Fruit fly (Drosophila melanogaster) whole organism, prepupa: ENCODE results near the gene LanA.

ENCODE experiments used
- Blimp-1 ChIP-seq: fragments of 200-800 bp; sonication (Bioruptor generic); optimal IDR thresholded peaks from 3 replicates; lab custom pipeline; 2017; ENCODE audit warnings: missing biosample characterization, missing genetic modification characterization, mild to moderate bottlenecking, moderate library complexity, missing genetic modification reagents
- CG10631 ChIP-seq: fragments of 200-800 bp; sonication (Bioruptor generic); optimal IDR thresholded peaks from 2 replicates; lab custom pipeline; 2016; ENCODE audit warnings: missing biosample characterization, missing genetic modification characterization
- CG10669 ChIP-seq: fragments of 200-800 bp; sonication (Bioruptor generic); optimal IDR thresholded peaks from 3 replicates; lab custom pipeline; 2018; ENCODE audit warnings: missing biosample characterization, mild to moderate bottlenecking, missing genetic modification characterization, moderate library complexity
- CG11294 ChIP-seq: fragments of 200-800 bp; sonication (Bioruptor generic); IDR thresholded peaks from 2 replicates; pipeline ENCODE4 v1.3.6; 2022; ENCODE audit warnings: missing biosample characterization, missing genetic modification characterization
- CG11762 ChIP-seq: fragments of 200-800 bp; sonication (Bioruptor generic); optimal IDR thresholded peaks from 3 replicates; lab custom pipeline; 2016; ENCODE audit warnings: missing biosample characterization, missing genetic modification characterization; ENCODE audit not compliant: insufficient read depth
- CG11902 ChIP-seq: fragments of 200-800 bp; sonication (Bioruptor generic); optimal IDR thresholded peaks from 3 replicates; lab custom pipeline; 2016; ENCODE audit warnings: missing biosample characterization, missing genetic modification characterization
- CG1621 ChIP-seq: fragments of 200-800 bp; sonication (Bioruptor generic); optimal IDR thresholded peaks from 3 replicates; lab custom pipeline; 2018; ENCODE audit warnings: missing biosample characterization, mild to moderate bottlenecking, missing genetic modification characterization
- CG16779 ChIP-seq: fragments of 200-800 bp; sonication (Bioruptor generic); optimal IDR thresholded peaks from 3 replicates; lab custom pipeline; 2017; ENCODE audit warnings: missing biosample characterization, mild to moderate bottlenecking, missing genetic modification characterization
- CG3032 ChIP-seq: fragments of 200-800 bp; optimal IDR thresholded peaks from 2 replicates; lab custom pipeline; 2019; ENCODE audit warnings: missing biosample characterization, mild to moderate bottlenecking, missing genetic modification characterization, moderate library complexity
- CG32006 ChIP-seq: fragments of 200-800 bp; sonication (Bioruptor generic); optimal IDR thresholded peaks from 3 replicates; lab custom pipeline; 2017; ENCODE audit warnings: missing biosample characterization, mild to moderate bottlenecking, missing genetic modification characterization
- CG34406 ChIP-seq: fragments of 200-800 bp; sonication (Bioruptor generic); optimal IDR thresholded peaks from 3 replicates; lab custom pipeline; 2016; ENCODE audit warnings: missing biosample characterization, missing genetic modification characterization
- CG6163 ChIP-seq: fragments of 200-800 bp; sonication (Bioruptor generic); IDR thresholded peaks from 3 replicates; pipeline ENCODE4 v1.3.6; 2022; ENCODE audit warnings: missing biosample characterization, missing genetic modification characterization
- CG6276 ChIP-seq: fragments of 200-800 bp; sonication (Bioruptor generic); optimal IDR thresholded peaks from 2 replicates; lab custom pipeline; 2017; ENCODE audit warnings: missing biosample characterization, mild to moderate bottlenecking, missing genetic modification characterization
- CG6808 ChIP-seq: fragments of 200-800 bp; sonication (Bioruptor generic); optimal IDR thresholded peaks from 3 replicates; lab custom pipeline; 2017; ENCODE audit warnings: missing biosample characterization, missing genetic modification characterization, mild to moderate bottlenecking, moderate library complexity, missing genetic modification reagents
- CG7368 ChIP-seq: fragments of 200-800 bp; sonication (Bioruptor generic); optimal IDR thresholded peaks from 3 replicates; lab custom pipeline; 2016; ENCODE audit warnings: missing biosample characterization, missing genetic modification characterization
- Eip75B ChIP-seq: fragments of 200-800 bp; sonication (Bioruptor generic); optimal IDR thresholded peaks from 3 replicates; lab custom pipeline; 2016; ENCODE audit warnings: missing biosample characterization, missing genetic modification characterization
- Eip93F ChIP-seq: fragments of 200-800 bp; sonication (Bioruptor generic); optimal IDR thresholded peaks from 2 replicates; lab custom pipeline; 2016; ENCODE audit warnings: missing biosample characterization, mild to moderate bottlenecking, missing genetic modification characterization
- Ets21C ChIP-seq: fragments of 200-800 bp; sonication (Bioruptor generic); optimal IDR thresholded peaks from 3 replicates; lab custom pipeline; 2016; ENCODE audit warnings: missing biosample characterization, missing genetic modification characterization
- Ets96B ChIP-seq: fragments of 200-800 bp; optimal IDR thresholded peaks from 2 replicates; lab custom pipeline; 2019; ENCODE audit warnings: missing biosample characterization, mild to moderate bottlenecking, missing genetic modification characterization, moderate library complexity
- Hr38 ChIP-seq: sonication (Bioruptor generic); optimal IDR thresholded peaks from 2 replicates; lab custom pipeline; 2016; ENCODE audit warnings: missing biosample characterization, missing genetic modification characterization
- Hr39 ChIP-seq: fragments of 200-800 bp; sonication (Bioruptor generic); optimal IDR thresholded peaks from 2 replicates; lab custom pipeline; 2016; ENCODE audit warnings: missing biosample characterization, missing genetic modification characterization
- Hr4 ChIP-seq: fragments of 200-800 bp; sonication (Bioruptor generic); optimal IDR thresholded peaks from 3 replicates; lab custom pipeline; 2016; ENCODE audit warnings: missing biosample characterization, missing genetic modification characterization
- Lpt ChIP-seq: fragments of 200-800 bp; sonication (Bioruptor generic); optimal IDR thresholded peaks from 3 replicates; lab custom pipeline; 2016; ENCODE audit warnings: missing biosample characterization, missing genetic modification characterization
- OdsH ChIP-seq: fragments of 200-800 bp; sonication (Bioruptor generic); optimal IDR thresholded peaks from 3 replicates; lab custom pipeline; 2016; ENCODE audit warnings: missing biosample characterization, missing genetic modification characterization
- Smox ChIP-seq: fragments of 200-800 bp; sonication (Bioruptor generic); optimal IDR thresholded peaks from 3 replicates; lab custom pipeline; 2016; ENCODE audit warnings: missing biosample characterization, missing genetic modification characterization
- Sox102F ChIP-seq: fragments of 200-800 bp; sonication (Bioruptor generic); optimal IDR thresholded peaks from 2 replicates; lab custom pipeline; 2016; ENCODE audit warnings: missing biosample characterization, mild to moderate bottlenecking, missing genetic modification characterization
- Sox14 ChIP-seq: fragments of 200-800 bp; sonication (Bioruptor generic); optimal IDR thresholded peaks from 3 replicates; lab custom pipeline; 2016; ENCODE audit warnings: missing biosample characterization, missing genetic modification characterization
- cyc ChIP-seq: fragments of 200-800 bp; sonication (Bioruptor generic); optimal IDR thresholded peaks from 3 replicates; lab custom pipeline; 2016; ENCODE audit warnings: missing biosample characterization, missing genetic modification characterization
- dac ChIP-seq: fragments of 200-800 bp; sonication (Bioruptor generic); optimal IDR thresholded peaks from 2 replicates; lab custom pipeline; 2017; ENCODE audit warnings: missing biosample characterization, mild to moderate bottlenecking, missing genetic modification characterization
- eg ChIP-seq: fragments of 200-800 bp; sonication (Bioruptor generic); IDR thresholded peaks from 3 replicates; pipeline ENCODE4 v1.3.6; 2022; ENCODE audit warnings: missing biosample characterization, missing genetic modification characterization
- esn ChIP-seq: fragments of 200-800 bp; sonication (Bioruptor generic); optimal IDR thresholded peaks from 2 replicates; lab custom pipeline; 2016; ENCODE audit warnings: missing biosample characterization, mild to moderate bottlenecking, missing genetic modification characterization, moderate library complexity
- fd59A ChIP-seq: fragments of 200-800 bp; sonication (Bioruptor generic); optimal IDR thresholded peaks from 2 replicates; lab custom pipeline; 2017; ENCODE audit warnings: missing biosample characterization, mild to moderate bottlenecking, missing genetic modification characterization, missing genetic modification reagents
- fkh ChIP-seq: fragments of 200-800 bp; sonication (Bioruptor generic); optimal IDR thresholded peaks from 3 replicates; lab custom pipeline; 2017; ENCODE audit warnings: missing biosample characterization, mild to moderate bottlenecking, missing genetic modification characterization, moderate library complexity
- lz ChIP-seq: fragments of 200-800 bp; sonication (Bioruptor generic); optimal IDR thresholded peaks from 3 replicates; lab custom pipeline; 2016; ENCODE audit warnings: missing biosample characterization, missing genetic modification characterization
- pdm3 ChIP-seq: fragments of 200-800 bp; sonication (Bioruptor generic); optimal IDR thresholded peaks from 3 replicates; lab custom pipeline; 2016; ENCODE audit warnings: missing biosample characterization, missing genetic modification characterization
- svp ChIP-seq: fragments of 200-800 bp; sonication (Bioruptor generic); peaks from one replicate; lab custom pipeline; 2016; ENCODE audit warnings: missing biosample characterization, missing genetic modification characterization
- topi ChIP-seq: fragments of 200-800 bp; sonication (Bioruptor generic); optimal IDR thresholded peaks from 3 replicates; lab custom pipeline; 2016; ENCODE audit warnings: missing biosample characterization, missing genetic modification characterization
- vri ChIP-seq: fragments of 200-800 bp; sonication (Bioruptor generic); optimal IDR thresholded peaks from 3 replicates; lab custom pipeline; 2016; ENCODE audit warnings: missing biosample characterization, mild to moderate bottlenecking, missing genetic modification characterization

Gene LanA

dm6 chr3L:6162483-6163128 lies 55.2 kb downstream of the LanA start, which contains the start of gene Prdm13:
Gene Prdm13, plus strand, starts transcription at chr3L:6163127.
- no peak for TF ChIP-seq Sox102F (GFP tag; lab: Kevin White, UChicago)
- no peak for TF ChIP-seq cyc (GFP tag; lab: Kevin White, UChicago)
- TF ChIP-seq Hr39 (GFP tag; lab: Kevin White, UChicago): no peak
- no peak for TF ChIP-seq Eip75B (GFP tag; lab: Kevin White, UChicago)
- TF ChIP-seq OdsH: no peak
- TF ChIP-seq lz (GFP tag; lab: Kevin White, UChicago): no peak
- TF ChIP-seq dac: no peak
- no peak for TF ChIP-seq Blimp-1 (GFP tag; lab: Kevin White, UChicago)
- no peak for TF ChIP-seq CG6808 (GFP tag; lab: Kevin White, UChicago)
- no peak for TF ChIP-seq vri (GFP tag; lab: Kevin White, UChicago)
- TF ChIP-seq Ets96B (tag; lab: Kevin White, UChicago): no peak
- TF ChIP-seq CG10631 (GFP tag; lab: Kevin White, UChicago): no peak
- no peak for TF ChIP-seq CG3032
- TF ChIP-seq CG6276 (GFP tag; lab: Kevin White, UChicago): no peak
- no peak for TF ChIP-seq topi (GFP tag; lab: Kevin White, UChicago)
- no peak for TF ChIP-seq Hr4 (GFP tag; lab: Kevin White, UChicago)
- no peak for TF ChIP-seq CG11902
- TF ChIP-seq Smox (GFP tag; lab: Kevin White, UChicago): no peak
- no peak for TF ChIP-seq eg (GFP tag; lab: Robert Waterston, UW)
- TF ChIP-seq CG10669: no peak

dm6 chr3L:6161997-6162396 lies 55.8 kb downstream of the LanA start:
- TF ChIP-seq CG6163 (GFP tag; lab: Robert Waterston, UW) (no peak), pdm3 (GFP tag; lab: Kevin White, UChicago) (no peak), Ets21C (no peak), fkh (no peak), Lpt (GFP tag; lab: Kevin White, UChicago) (no peak), CG1621 (tag; lab: Kevin White, UChicago) (no peak), CG11902 (no peak), CG10631 (GFP tag; lab: Kevin White, UChicago) (no peak)

- TF ChIP-seq CG34406 (no peak), Eip75B (GFP tag; lab: Kevin White, UChicago) (no peak), CG32006 (GFP tag; lab: Kevin White, UChicago) (no peak), CG16779 (tag; lab: Kevin White, UChicago) (no peak), esn (GFP tag; lab: Kevin White, UChicago) (no peak), CG11762 (no peak), fkh (no peak), CG6163 (GFP tag; lab: Robert Waterston, UW) (no peak), fd59A (GFP tag; lab: Kevin White, UChicago) (no peak), Eip93F (no peak), CG7368 (GFP tag; lab: Kevin White, UChicago) (no peak)
Measured at dm6 chr3L:6160514-6160913, 57.3 kb downstream of the LanA start, which contains the start of gene Cpr65Az. Gene Cpr65Az, plus strand, starts transcription at chr3L:6160814.

dm6 chr3L:6159863-6160262 lies 58.0 kb downstream of the LanA start:
- no peak for TF ChIP-seq Sox14 (GFP tag; lab: Kevin White, UChicago)
- TF ChIP-seq svp (GFP tag; lab: Kevin White, UChicago): peak; percentile 47
- no peak for TF ChIP-seq CG3032
- no peak for TF ChIP-seq Hr38 (GFP tag; lab: Kevin White, UChicago)
- TF ChIP-seq CG11294 (GFP tag; lab: Robert Waterston, UW): no peak
- TF ChIP-seq, all 60 proteins: peak for 1
